Worm (Caenorhabditis elegans) whole organism, L1 larva: Measurements from ENCODE around the gene srx-78.

Experiments used
- C04F5.9 ChIP-seq: sonication (generic microtip); optimal IDR thresholded peaks from 2 replicates; lab custom pipeline; 2016; ENCODE audit warnings: missing genetic modification characterization, missing compliant biosample characterization
- C16A3.4 ChIP-seq: fragments of 150-350 bp; optimal IDR thresholded peaks from 2 replicates; lab custom pipeline; 2014; ENCODE audit warnings: missing biosample characterization, missing genetic modification characterization
- Y116A8C.19 ChIP-seq: sonication (generic microtip); optimal IDR thresholded peaks from 2 replicates; lab custom pipeline; 2016; ENCODE audit warnings: missing compliant biosample characterization, missing genetic modification characterization, borderline replicate concordance
- aha-1 ChIP-seq: fragments of 150-350 bp; optimal IDR thresholded peaks from 2 replicates; lab custom pipeline; 2014; ENCODE audit warnings: missing biosample characterization, missing genetic modification characterization
- aly-2 ChIP-seq: fragments of 150-350 bp; optimal IDR thresholded peaks from 2 replicates; lab custom pipeline; 2014; ENCODE audit warnings: missing biosample characterization, missing genetic modification characterization
- ama-1 ChIP-seq: fragments of 150-350 bp; optimal IDR thresholded peaks from 2 replicates; lab custom pipeline; 2014
- blmp-1 ChIP-seq: fragments of 150-350 bp; optimal IDR thresholded peaks from 2 replicates; lab custom pipeline; 2014; ENCODE audit warnings: missing biosample characterization, missing genetic modification characterization
- ceh-88 ChIP-seq: fragments of 200-800 bp; sonication (Bioruptor generic); IDR thresholded peaks from 2 replicates; pipeline ENCODE4 v1.3.6; 2022; ENCODE audit warnings: missing genetic modification characterization, missing compliant biosample characterization
- efl-1 ChIP-seq, 4 experiments: fragments of 150-350 bp; optimal IDR thresholded peaks in 3 of 4; peaks in 1 of 4; 1 replicate in 1 of 4; 2 replicates in 3 of 4; lab custom pipeline; 2014; ENCODE audit warnings: missing biosample characterization in 2 of 4, missing genetic modification characterization in 2 of 4, missing genetic modification reagents in 2 of 4
- egl-13 ChIP-seq: sonication (generic microtip); optimal IDR thresholded peaks from 2 replicates; lab custom pipeline; 2016; ENCODE audit warnings: missing genotype, missing genetic modification reagents, missing genetic modification characterization, missing compliant biosample characterization
- egl-27 ChIP-seq, 2 experiments: fragments of 150-350 bp in 1 of 2; sonication (generic microtip); optimal IDR thresholded peaks; 3 replicates each; lab custom pipeline; 2017 to 2018; ENCODE audit warnings: missing biosample characterization in 2 of 2, missing genetic modification characterization in 2 of 2, missing genetic modification reagents in 2 of 2
- elt-2 ChIP-seq: sonication (generic microtip); optimal IDR thresholded peaks from 2 replicates; lab custom pipeline; 2016; ENCODE audit warnings: missing genetic modification characterization, mild to moderate bottlenecking, inconsistent platforms, missing compliant biosample characterization, missing genetic modification reagents
- fkh-10 ChIP-seq: sonication (generic microtip); optimal IDR thresholded peaks from 2 replicates; lab custom pipeline; 2017; ENCODE audit warnings: missing biosample characterization, missing genetic modification reagents, missing genetic modification characterization
- fkh-4 ChIP-seq: sonication (generic microtip); optimal IDR thresholded peaks from 2 replicates; lab custom pipeline; 2016; ENCODE audit warnings: missing compliant biosample characterization, missing genetic modification characterization, borderline replicate concordance
- fos-1 ChIP-seq: fragments of 150-350 bp; optimal IDR thresholded peaks from 2 replicates; lab custom pipeline; 2014; ENCODE audit warnings: missing biosample characterization, missing genetic modification characterization
- grh-1 ChIP-seq: fragments of 200-800 bp; sonication (Bioruptor generic); IDR thresholded peaks from 2 replicates; pipeline ENCODE4 v1.3.6; 2022; ENCODE audit warnings: missing genetic modification reagents, missing genetic modification characterization, missing compliant biosample characterization
- hlh-17 ChIP-seq: fragments of 200-800 bp; sonication (Bioruptor generic); optimal IDR thresholded peaks from 2 replicates; lab custom pipeline; 2018; ENCODE audit warnings: missing genetic modification characterization, mild to moderate bottlenecking, missing compliant biosample characterization, moderate library complexity, borderline replicate concordance
- hpl-2 ChIP-seq: fragments of 150-350 bp; optimal IDR thresholded peaks from 2 replicates; lab custom pipeline; 2014; ENCODE audit warnings: missing biosample characterization, missing genetic modification reagents, missing genetic modification characterization
- isw-1 ChIP-seq: fragments of 200-800 bp; sonication (Bioruptor generic); IDR thresholded peaks from 2 replicates; pipeline ENCODE4 v1.3.6; 2022; ENCODE audit warnings: missing genetic modification characterization, missing compliant biosample characterization
- lin-13 ChIP-seq: fragments of 150-350 bp; optimal IDR thresholded peaks from 2 replicates; lab custom pipeline; 2014; ENCODE audit warnings: missing biosample characterization, missing genetic modification reagents, missing genetic modification characterization
- lin-14 ChIP-seq: fragments of 200-800 bp; sonication (Bioruptor generic); optimal IDR thresholded peaks from 2 replicates; lab custom pipeline; 2018; ENCODE audit warnings: mild to moderate bottlenecking, missing genetic modification characterization, moderate library complexity, missing compliant biosample characterization
- lin-15B ChIP-seq: fragments of 150-350 bp; sonication (generic microtip); optimal IDR thresholded peaks from 3 replicates; lab custom pipeline; 2014; ENCODE audit warnings: missing biosample characterization, missing genetic modification characterization
- lin-35 ChIP-seq, 2 experiments: fragments of 150-350 bp; optimal IDR thresholded peaks; 2 replicates each; lab custom pipeline; 2014; ENCODE audit warnings: missing biosample characterization in 2 of 2, missing genetic modification characterization in 2 of 2, missing genetic modification reagents in 2 of 2
- lin-39 ChIP-seq: fragments of 150-350 bp; optimal IDR thresholded peaks from 2 replicates; lab custom pipeline; 2014; ENCODE audit warnings: missing biosample characterization, missing genetic modification reagents, missing genetic modification characterization
- lir-3 ChIP-seq: sonication (generic microtip); optimal IDR thresholded peaks from 2 replicates; lab custom pipeline; 2016; ENCODE audit warnings: mild to moderate bottlenecking, missing genetic modification characterization, moderate library complexity, missing compliant biosample characterization; ENCODE audit not compliant: poor library complexity
- mdl-1 ChIP-seq, 2 experiments: fragments of 150-350 bp; optimal IDR thresholded peaks; 2 replicates each; lab custom pipeline; 2014 to 2017; ENCODE audit warnings: missing biosample characterization in 2 of 2, missing genetic modification characterization in 2 of 2, inconsistent platforms in 1 of 2
- nhr-11 ChIP-seq: fragments of 150-350 bp; optimal IDR thresholded peaks from 2 replicates; lab custom pipeline; 2014; ENCODE audit warnings: missing biosample characterization, missing genetic modification characterization
- nhr-19 ChIP-seq: fragments of 200-800 bp; sonication (Bioruptor generic); conservative IDR thresholded peaks from 2 replicates; pipeline ENCODE4 v1.3.6; 2022; ENCODE audit warnings: missing genetic modification characterization, missing compliant biosample characterization
- nhr-71 ChIP-seq: sonication (generic microtip); optimal IDR thresholded peaks from 2 replicates; lab custom pipeline; 2016; ENCODE audit warnings: mild to moderate bottlenecking, missing genetic modification characterization, moderate library complexity, missing compliant biosample characterization
- nhr-77 ChIP-seq: fragments of 150-350 bp; optimal IDR thresholded peaks from 2 replicates; lab custom pipeline; 2014; ENCODE audit warnings: missing biosample characterization, missing genetic modification characterization
- nhr-84 ChIP-seq: sonication (generic microtip); optimal IDR thresholded peaks from 2 replicates; lab custom pipeline; 2017; ENCODE audit warnings: missing biosample characterization, missing genetic modification characterization
- nhr-85 ChIP-seq: sonication (generic microtip); peaks from one replicate; lab custom pipeline; 2016; ENCODE audit warnings: missing genetic modification characterization, inconsistent platforms, missing compliant biosample characterization
- nhr-90 ChIP-seq: sonication (generic microtip); optimal IDR thresholded peaks from 2 replicates; lab custom pipeline; 2016; ENCODE audit warnings: mild to moderate bottlenecking, missing genetic modification characterization, missing compliant biosample characterization; ENCODE audit not compliant: poor library complexity
- pag-3 ChIP-seq: sonication (generic microtip); optimal IDR thresholded peaks from 2 replicates; lab custom pipeline; 2017; ENCODE audit warnings: missing genetic modification characterization, mild to moderate bottlenecking, missing compliant biosample characterization, antibody characterized with exemption, borderline replicate concordance; ENCODE audit not compliant: insufficient read depth
- pqm-1 ChIP-seq: sonication (generic microtip); optimal IDR thresholded peaks from 3 replicates; lab custom pipeline; 2017; ENCODE audit warnings: missing biosample characterization, missing genetic modification characterization
- rnt-1 ChIP-seq: sonication (generic microtip); optimal IDR thresholded peaks from 2 replicates; lab custom pipeline; 2016; ENCODE audit warnings: mild to moderate bottlenecking, missing genetic modification characterization, moderate library complexity, missing compliant biosample characterization
- skn-1 ChIP-seq: fragments of 150-350 bp; optimal IDR thresholded peaks from 2 replicates; lab custom pipeline; 2014; ENCODE audit warnings: missing biosample characterization, missing genetic modification characterization
- snpc-4 ChIP-seq: fragments of 150-350 bp; optimal IDR thresholded peaks from 2 replicates; lab custom pipeline; 2014; ENCODE audit warnings: missing biosample characterization, missing genetic modification characterization
- snu-23 ChIP-seq: sonication (generic microtip); optimal IDR thresholded peaks from 2 replicates; lab custom pipeline; 2016; ENCODE audit warnings: missing genetic modification characterization, missing compliant biosample characterization
- sox-4 ChIP-seq: sonication (generic microtip); optimal IDR thresholded peaks from 2 replicates; lab custom pipeline; 2016; ENCODE audit warnings: missing genetic modification characterization, missing compliant biosample characterization
- sptf-1 ChIP-seq: fragments of 150-350 bp; optimal IDR thresholded peaks from 2 replicates; lab custom pipeline; 2014; ENCODE audit warnings: missing biosample characterization, missing genetic modification characterization
- swsn-7 ChIP-seq: sonication (generic microtip); optimal IDR thresholded peaks from 2 replicates; lab custom pipeline; 2016; ENCODE audit warnings: missing genetic modification characterization, missing compliant biosample characterization
- tbx-2 ChIP-seq: sonication (generic microtip); optimal IDR thresholded peaks from 2 replicates; lab custom pipeline; 2016; ENCODE audit warnings: missing genetic modification characterization, missing compliant biosample characterization
- tlp-1 ChIP-seq: fragments of 150-350 bp; optimal IDR thresholded peaks from 2 replicates; lab custom pipeline; 2014; ENCODE audit warnings: missing biosample characterization, missing genetic modification characterization
- unc-130 ChIP-seq: fragments of 150-350 bp; optimal IDR thresholded peaks from 2 replicates; lab custom pipeline; 2017; ENCODE audit warnings: missing biosample characterization, missing genetic modification characterization, inconsistent platforms
- unc-30 ChIP-seq: sonication (generic microtip); optimal IDR thresholded peaks from 2 replicates; lab custom pipeline; 2017; ENCODE audit warnings: missing biosample characterization, missing genetic modification characterization
- unc-62 ChIP-seq: fragments of 150-350 bp; optimal IDR thresholded peaks from 2 replicates; lab custom pipeline; 2014; ENCODE audit warnings: missing biosample characterization, missing genetic modification reagents, missing genetic modification characterization
- unc-86 ChIP-seq: sonication (generic microtip); optimal IDR thresholded peaks from 2 replicates; lab custom pipeline; 2016; ENCODE audit warnings: missing genetic modification characterization, missing compliant biosample characterization
- unc-98 ChIP-seq: fragments of 200-800 bp; sonication (Bioruptor generic); IDR thresholded peaks from 2 replicates; pipeline ENCODE4 v1.3.6; 2022; ENCODE audit warnings: missing genetic modification characterization, missing compliant biosample characterization
- zag-1 ChIP-seq: fragments of 150-350 bp; optimal IDR thresholded peaks from 2 replicates; lab custom pipeline; 2014; ENCODE audit warnings: missing biosample characterization, missing genetic modification characterization
- ztf-11 ChIP-seq, 2 experiments: sonication (generic microtip); optimal IDR thresholded peaks; 2 replicates each; lab custom pipeline; 2016 to 2017; ENCODE audit warnings: missing genetic modification characterization in 2 of 2, missing biosample characterization in 1 of 2, missing compliant biosample characterization in 1 of 2

srx-78 gene

ce11 chrV:15071015-15071810 lies 23.6 kb upstream of the srx-78 start, which contains the start of gene unc-76:
unc-76 (plus strand) TSS chrV:15071760.
- TF ChIP-seq snu-23 (GFP tag; lab: Kevin White, UChicago) (peak; percentile 90), nhr-77 (tag; lab: Kevin White, UChicago) (peak; percentile 71), swsn-7 (tag; lab: Kevin White, UChicago) (peak; percentile 90), unc-130 (tag; lab: Kevin White, UChicago) (peak; percentile 19), lin-13 (peak; percentile 62), snpc-4 (peak; percentile 40), lir-3 (peak; percentile 81), aly-2 (tag; lab: Kevin White, UChicago) (peak; percentile 41), elt-2 (tag; lab: Kevin White, UChicago) (no peak), tlp-1 (no peak), sptf-1 (tag; lab: Kevin White, UChicago) (no peak), rnt-1 (tag; lab: Kevin White, UChicago) (peak; percentile 95), nhr-84 (no peak), ceh-88 (GFP tag; lab: Robert Waterston, UW) (no peak; the same call in 1 of the 2 replicates), fkh-4 (tag; lab: Kevin White, UChicago) (peak; percentile 40), unc-30 (tag; lab: Kevin White, UChicago) (no peak), aha-1 (peak; percentile 7), hpl-2 (GFP tag; lab: Kevin White, UChicago) (no peak), Y116A8C.19 (no peak), hlh-17 (GFP tag; lab: Kevin White, UChicago) (no peak), pag-3 (tag; lab: Kevin White, UChicago) (no peak), ztf-11 (tag; optimal IDR thresholded peaks at IDR 0.05; lab: Kevin White, UChicago) (peak in 1 of 2 experiments; percentile 58), mdl-1 (tag; optimal IDR thresholded peaks at IDR 0.05; lab: Kevin White, UChicago) (peak in 1 of 2 experiments; percentile 50), skn-1 (tag; lab: Kevin White, UChicago) (peak; percentile 20), isw-1 (GFP tag; lab: Robert Waterston, UW) (peak; percentile 68), unc-62 (GFP tag; lab: Kevin White, UChicago) (no peak), lin-39 (tag; lab: Kevin White, UChicago) (peak; percentile 63), fos-1 (tag; lab: Kevin White, UChicago) (peak; percentile 77), C04F5.9 (tag; lab: Kevin White, UChicago) (no peak), lin-35 (GFP tag; optimal IDR thresholded peaks at IDR 0.05; lab: Kevin White, UChicago) (peak; percentile 38 to 70), nhr-85 (tag; lab: Kevin White, UChicago) (peak; percentile 88), fkh-10 (peak; percentile 56), nhr-71 (tag; lab: Kevin White, UChicago) (peak; percentile 94), tbx-2 (tag; lab: Kevin White, UChicago) (peak; percentile 91), zag-1 (tag; lab: Kevin White, UChicago) (peak; percentile 91), sox-4 (tag; lab: Kevin White, UChicago) (peak; percentile 14), lin-15B (tag; lab: Kevin White, UChicago) (peak; percentile 29), nhr-11 (peak; percentile 63), grh-1 (GFP tag; lab: Robert Waterston, UW) (no peak), C16A3.4 (tag; lab: Kevin White, UChicago) (peak; percentile 66), ama-1 (lab: Kevin White, UChicago) (no peak), efl-1 (optimal IDR thresholded peaks at IDR 0.05; lab: Kevin White, UChicago) (peak; percentile 76 to 80), efl-1 (GFP tag; optimal IDR thresholded peaks at IDR 0.05 in 1 of 2; lab: Kevin White, UChicago) (peak; percentile 52 to 94), lin-14 (GFP tag; lab: Kevin White, UChicago) (peak; percentile 99), nhr-19 (peak; percentile 81), unc-86 (peak; percentile 92), pqm-1 (tag; lab: Kevin White, UChicago) (no peak), blmp-1 (tag; lab: Kevin White, UChicago) (peak; percentile 36), unc-98 (GFP tag; lab: Robert Waterston, UW) (no peak), egl-13 (tag; lab: Kevin White, UChicago) (no peak), nhr-90 (tag; lab: Kevin White, UChicago) (peak; percentile 13), egl-27 (tag; optimal IDR thresholded peaks at IDR 0.05; lab: Kevin White, UChicago) (peak; percentile 58 to 76)
